ENCODE assay signal across 4 worm cellular contexts in the genomic region with DNA sequence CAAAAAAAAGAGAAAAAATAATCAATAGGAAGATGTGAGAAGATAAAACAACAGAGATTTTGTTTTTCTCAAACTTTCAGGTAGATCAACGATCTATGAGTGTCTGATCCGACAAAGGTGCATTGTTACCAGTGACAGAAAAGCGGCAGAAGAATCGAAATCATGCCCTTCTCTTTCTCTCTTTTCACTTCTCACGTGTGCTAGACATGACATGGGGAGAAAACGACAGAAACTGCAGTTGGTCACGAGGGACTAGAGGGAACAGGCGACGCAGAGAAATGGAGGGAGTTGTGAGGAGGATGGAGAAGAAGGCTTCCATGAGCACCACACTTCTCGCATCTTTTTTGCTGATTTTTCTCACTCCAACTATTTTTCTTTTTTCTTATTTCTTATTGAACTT.
A peak's percentile ranks its signal among the peaks of the same experiment; 100 is the strongest.
TF ChIP-seq lines count a peak whose summit lies in the region.

A gene (minus strand): TSS at position 97 of the 400 bp plus-strand sequence.

TF ChIP-seq in whole organism, L2 larva, 48 proteins besides CTCF, POLR2A, EP300 and RAD21 (continued from another document):
- TF ChIP-seq nhr-25 (tag; optimal IDR thresholded peaks at IDR 0.05; lab: Kevin White, UChicago) (peak; percentile 92), lin-13 (GFP tag; optimal IDR thresholded peaks at IDR 0.05; lab: Kevin White, UChicago) (peak; percentile 77), crh-2 (tag; optimal IDR thresholded peaks at IDR 0.05; lab: Kevin White, UChicago) (peak; percentile 91), C34F6.9 (tag; optimal IDR thresholded peaks at IDR 0.05; lab: Kevin White, UChicago) (peak; percentile 98), ztf-4 (tag; optimal IDR thresholded peaks at IDR 0.05; lab: Kevin White, UChicago) (peak; percentile 92), unc-55 (GFP tag; optimal IDR thresholded peaks at IDR 0.05; lab: Kevin White, UChicago) (peak; percentile 72), gmeb-1 (tag; optimal IDR thresholded peaks at IDR 0.05; lab: Kevin White, UChicago) (peak; percentile 79), mab-5 (tag; optimal IDR thresholded peaks at IDR 0.05; lab: Kevin White, UChicago) (peak; percentile 35), lin-39 (tag; optimal IDR thresholded peaks at IDR 0.05; lab: Kevin White, UChicago) (no peak), dmd-4 (tag; optimal IDR thresholded peaks at IDR 0.05; lab: Kevin White, UChicago) (no peak), sma-3 (GFP tag; optimal IDR thresholded peaks at IDR 0.05; lab: Kevin White, UChicago) (peak; percentile 88), nhr-77 (tag; optimal IDR thresholded peaks at IDR 0.05; lab: Kevin White, UChicago) (no peak), mdl-1 (tag; optimal IDR thresholded peaks at IDR 0.05; lab: Kevin White, UChicago) (peak; percentile 90 to 95), egl-27 (tag; optimal IDR thresholded peaks at IDR 0.05; lab: Kevin White, UChicago) (peak; percentile 63), ztf-1 (GFP tag; conservative IDR thresholded peaks at IDR 0.05; lab: Robert Waterston, UW) (no peak), sma-9 (GFP tag; optimal IDR thresholded peaks at IDR 0.05; lab: Kevin White, UChicago) (peak; percentile 89), sma-9 (tag; optimal IDR thresholded peaks at IDR 0.05; lab: Kevin White, UChicago) (no peak), nhr-6 (tag; optimal IDR thresholded peaks at IDR 0.05; lab: Kevin White, UChicago) (peak; percentile 54), lin-11 (tag; optimal IDR thresholded peaks at IDR 0.05; lab: Kevin White, UChicago) (peak; percentile 77)

TF ChIP-seq in whole organism, L4 larva, 104 proteins besides CTCF, POLR2A, EP300 and RAD21 (continued from another document and continues in another):
- TF ChIP-seq spr-3 (GFP tag; optimal IDR thresholded peaks at IDR 0.05; lab: Kevin White, UChicago) (no peak), jun-1 (tag; optimal IDR thresholded peaks at IDR 0.05; lab: Kevin White, UChicago) (no peak), T26A8.4 (GFP tag; IDR thresholded peaks at IDR 0.05; lab: Robert Waterston, UW) (peak; percentile 73), set-16 (GFP tag; IDR thresholded peaks at IDR 0.05; lab: Robert Waterston, UW) (peak; percentile 65), Y48G9A.11 (GFP tag; IDR thresholded peaks at IDR 0.05; lab: Robert Waterston, UW) (no peak), Y5F2A.4 (GFP tag; optimal IDR thresholded peaks at IDR 0.05; lab: Kevin White, UChicago) (no peak), pha-4 (GFP tag; IDR thresholded peaks at IDR 0.05; lab: Robert Waterston, UW) (0 out of 2 replicates have a peak, but pooled peaks have one; percentile 66), pha-4 (tag; optimal IDR thresholded peaks at IDR 0.05; lab: Kevin White, UChicago) (peak; percentile 71), nhr-76 (tag; optimal IDR thresholded peaks at IDR 0.05; lab: Kevin White, UChicago) (peak; percentile 9), nhr-11 (tag; optimal IDR thresholded peaks at IDR 0.05; lab: Kevin White, UChicago) (peak; percentile 89), snpc-4 (tag; optimal IDR thresholded peaks at IDR 0.05; lab: Kevin White, UChicago) (no peak), zfp-3 (GFP tag; conservative IDR thresholded peaks at IDR 0.05; lab: Robert Waterston, UW) (peak; percentile 78), dpl-1 (GFP tag; optimal IDR thresholded peaks at IDR 0.05; lab: Kevin White, UChicago) (peak; percentile 66), F44E2.7 (GFP tag; IDR thresholded peaks at IDR 0.05; lab: Robert Waterston, UW) (no peak), lir-3 (tag; optimal IDR thresholded peaks at IDR 0.05; lab: Kevin White, UChicago) (no peak), lin-29 (GFP tag; IDR thresholded peaks at IDR 0.05; lab: Robert Waterston, UW) (peak; percentile 45; the same call in 1 of the 2 replicates), mdt-29 (GFP tag; IDR thresholded peaks at IDR 0.05; lab: Robert Waterston, UW) (peak; percentile 85), ZK337.2 (GFP tag; IDR thresholded peaks at IDR 0.05; lab: Robert Waterston, UW) (no peak), lim-7 (GFP tag; IDR thresholded peaks at IDR 0.05; lab: Robert Waterston, UW) (no peak), nhr-42 (GFP tag; IDR thresholded peaks at IDR 0.05; lab: Robert Waterston, UW) (no peak), F49E8.2 (tag; optimal IDR thresholded peaks at IDR 0.05; lab: Kevin White, UChicago; ENCODE audit: borderline replicate concordance) (no peak), ces-1 (GFP tag; optimal IDR thresholded peaks at IDR 0.05; lab: Kevin White, UChicago) (no peak), hmg-1.1 (GFP tag; IDR thresholded peaks at IDR 0.05; lab: Robert Waterston, UW) (peak; percentile 84), hif-1 (tag; optimal IDR thresholded peaks at IDR 0.05; lab: Kevin White, UChicago) (peak in 1 of 2 experiments; percentile 84), sdz-12 (GFP tag; optimal IDR thresholded peaks at IDR 0.05; lab: Kevin White, UChicago) (no peak), spr-1 (tag; optimal IDR thresholded peaks at IDR 0.05; lab: Kevin White, UChicago) (peak; percentile 47), pqm-1 (tag; optimal IDR thresholded peaks at IDR 0.05; lab: Kevin White, UChicago) (peak; percentile 26), madf-9 (GFP tag; conservative IDR thresholded peaks at IDR 0.05; lab: Robert Waterston, UW) (no peak), tag-97 (GFP tag; IDR thresholded peaks at IDR 0.05; lab: Robert Waterston, UW) (no peak), zip-11 (GFP tag; IDR thresholded peaks at IDR 0.05; lab: Robert Waterston, UW) (no peak), R02D3.7 (tag; optimal IDR thresholded peaks at IDR 0.05; lab: Kevin White, UChicago) (no peak), dve-1 (tag; optimal IDR thresholded peaks at IDR 0.05; lab: Kevin White, UChicago; ENCODE audit: insufficient read depth) (peak; percentile 90), aly-2 (tag; optimal IDR thresholded peaks at IDR 0.05; lab: Kevin White, UChicago) (no peak), tra-1 (GFP tag; IDR thresholded peaks at IDR 0.05; lab: Robert Waterston, UW) (peak; percentile 76), ceh-44 (GFP tag; IDR thresholded peaks at IDR 0.05; lab: Robert Waterston, UW) (no peak), nhr-77 (tag; optimal IDR thresholded peaks at IDR 0.05; lab: Kevin White, UChicago) (peak; percentile 83), nhr-111 (GFP tag; optimal IDR thresholded peaks at IDR 0.05; lab: Kevin White, UChicago) (no peak)

TF ChIP-seq in whole organism, late embryonic, 69 proteins besides CTCF, POLR2A, EP300 and RAD21 (continued from another document):
- TF ChIP-seq ceh-24 (tag; optimal IDR thresholded peaks at IDR 0.05; lab: Kevin White, UChicago) (no peak), zip-5 (tag; optimal IDR thresholded peaks at IDR 0.05; lab: Kevin White, UChicago) (no peak), Y22D7AL.16 (tag; optimal IDR thresholded peaks at IDR 0.05; lab: Kevin White, UChicago) (no peak), ama-1 (optimal IDR thresholded peaks at IDR 0.05; lab: Kevin White, UChicago) (no peak), ahr-1 (tag; optimal IDR thresholded peaks at IDR 0.05; lab: Kevin White, UChicago) (no peak), ets-4 (tag; optimal IDR thresholded peaks at IDR 0.05; lab: Kevin White, UChicago) (no peak), C38D4.7 (GFP tag; optimal IDR thresholded peaks at IDR 0.05; lab: Kevin White, UChicago) (no peak), eyg-1 (tag; optimal IDR thresholded peaks at IDR 0.05; lab: Kevin White, UChicago) (no peak), pros-1 (tag; optimal IDR thresholded peaks at IDR 0.05; lab: Kevin White, UChicago) (peak; percentile 54), sdc-2 (tag; optimal IDR thresholded peaks at IDR 0.05; lab: Kevin White, UChicago) (peak; percentile 2), fkh-6 (tag; optimal IDR thresholded peaks at IDR 0.05; lab: Kevin White, UChicago) (no peak), lim-6 (tag; optimal IDR thresholded peaks at IDR 0.05; lab: Kevin White, UChicago) (no peak), K09A11.1 (tag; optimal IDR thresholded peaks at IDR 0.05; lab: Kevin White, UChicago; ENCODE audit: insufficient read depth) (no peak), sox-4 (tag; optimal IDR thresholded peaks at IDR 0.05; lab: Kevin White, UChicago) (no peak), ceh-31 (tag; optimal IDR thresholded peaks at IDR 0.05; lab: Kevin White, UChicago) (peak; percentile 56), che-1 (tag; optimal IDR thresholded peaks at IDR 0.05; lab: Kevin White, UChicago) (no peak), fkh-10 (GFP tag; optimal IDR thresholded peaks at IDR 0.05; lab: Kevin White, UChicago) (no peak), unc-42 (tag; optimal IDR thresholded peaks at IDR 0.05; lab: Kevin White, UChicago) (no peak)

TF ChIP-seq in whole organism, mixed stage, embryonic, 35 proteins besides CTCF, POLR2A, EP300 and RAD21 (continued from another document):
- peak; percentile 65 for TF ChIP-seq unc-120 (tag; optimal IDR thresholded peaks at IDR 0.05; lab: Kevin White, UChicago; ENCODE audit: poor library complexity, severe bottlenecking)
- no peak for TF ChIP-seq nhr-28 (tag; optimal IDR thresholded peaks at IDR 0.05; lab: Kevin White, UChicago)
- TF ChIP-seq mab-5 (tag; optimal IDR thresholded peaks at IDR 0.05; lab: Kevin White, UChicago): no peak
